Worm (Caenorhabditis elegans): ENCODE results near the gene F37A4.1.

The F37A4.1 gene

DNA sequence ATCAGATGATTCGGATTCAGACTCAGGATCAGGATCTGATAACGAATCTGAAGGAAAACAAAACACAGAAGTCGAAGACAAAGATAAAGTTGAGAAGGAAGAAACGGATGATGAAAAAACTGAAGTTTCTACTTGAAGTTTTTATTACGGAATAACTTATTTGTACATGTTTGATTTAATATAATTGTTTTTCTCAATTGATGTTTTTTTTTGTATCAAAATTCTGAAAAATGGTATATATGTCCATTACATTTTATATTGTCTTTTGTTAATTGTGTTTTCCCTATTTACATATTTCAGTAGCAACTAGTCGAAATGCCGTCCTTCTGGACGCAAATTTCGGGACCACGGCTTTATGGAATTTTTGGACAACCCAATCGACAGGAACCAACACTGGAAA lies at the start of gene F37A4.1:
TSS of gene F37A4.1 (plus strand) at position 301 of the 400 bp plus-strand sequence.
- no peak for TF ChIP-seq unc-62 (GFP tag; optimal IDR thresholded peaks at IDR 0.05)

DNA sequence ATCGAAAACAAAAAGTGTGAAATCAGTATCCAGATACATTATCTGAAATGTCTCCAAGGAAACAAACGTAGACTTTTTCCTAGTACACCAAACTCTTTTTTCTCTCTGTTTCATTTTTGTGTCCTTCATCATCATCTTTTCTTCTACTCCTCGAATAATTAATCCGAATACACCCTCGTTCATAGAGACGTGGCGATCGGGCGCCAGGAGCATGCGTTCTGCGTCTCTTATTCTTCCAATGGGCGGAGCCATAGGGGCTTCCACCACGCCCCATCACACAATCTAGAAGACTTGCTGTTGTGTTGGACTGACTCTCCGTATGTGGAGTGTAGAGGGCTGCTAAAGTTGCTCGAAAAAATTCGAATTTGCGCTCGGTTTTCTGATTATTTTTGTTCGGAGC lies 47.7 kb upstream of the F37A4.1 start, which contains the start of gene rbf-1:
TSS of gene rbf-1 (plus strand) at position 301 of the 400 bp plus-strand sequence.
- TF ChIP-seq unc-62 (GFP tag; optimal IDR thresholded peaks at IDR 0.05), result no peak

DNA sequence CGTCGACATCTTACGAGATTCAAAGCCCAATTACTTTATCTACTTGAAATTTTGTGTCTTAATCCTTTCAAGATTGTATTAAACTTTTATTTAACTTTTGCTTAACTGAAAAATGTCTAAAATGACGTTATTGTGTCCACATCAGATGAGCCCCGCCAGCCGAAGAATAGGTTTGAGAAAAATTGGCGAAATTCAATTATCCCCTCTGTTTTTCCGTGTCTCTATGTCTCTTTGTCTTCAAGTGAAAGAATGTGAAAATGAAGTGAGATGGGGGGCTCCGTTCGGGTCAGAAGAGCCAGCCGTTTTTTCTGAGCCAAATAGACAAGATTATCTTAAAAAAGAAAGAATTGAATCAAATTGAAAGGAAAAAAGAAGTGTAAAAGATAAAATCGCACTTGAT lies 45.9 kb upstream of the F37A4.1 start:
- TF ChIP-seq unc-62 (GFP tag; optimal IDR thresholded peaks at IDR 0.05), result no peak

DNA sequence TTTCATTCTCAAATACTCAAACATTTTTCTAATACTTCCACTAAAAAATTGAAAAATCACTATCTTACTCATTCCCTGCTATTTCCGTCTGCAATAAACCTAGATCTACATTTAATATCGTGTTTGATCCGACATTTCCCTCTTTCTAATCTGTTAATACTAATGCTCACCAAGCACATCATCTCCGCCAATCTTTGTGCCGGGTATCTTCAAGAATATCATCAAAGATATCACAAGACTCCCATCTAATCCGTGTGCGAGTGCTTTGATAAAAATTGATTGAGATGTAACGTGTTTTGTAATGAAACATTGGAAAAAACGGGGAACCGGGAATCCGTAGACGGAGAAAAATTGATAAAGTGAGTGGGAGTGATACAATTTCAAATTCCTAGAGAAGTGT lies 43.9 kb upstream of the F37A4.1 start:
- TF ChIP-seq unc-62 (GFP tag; optimal IDR thresholded peaks at IDR 0.05), result no peak

DNA sequence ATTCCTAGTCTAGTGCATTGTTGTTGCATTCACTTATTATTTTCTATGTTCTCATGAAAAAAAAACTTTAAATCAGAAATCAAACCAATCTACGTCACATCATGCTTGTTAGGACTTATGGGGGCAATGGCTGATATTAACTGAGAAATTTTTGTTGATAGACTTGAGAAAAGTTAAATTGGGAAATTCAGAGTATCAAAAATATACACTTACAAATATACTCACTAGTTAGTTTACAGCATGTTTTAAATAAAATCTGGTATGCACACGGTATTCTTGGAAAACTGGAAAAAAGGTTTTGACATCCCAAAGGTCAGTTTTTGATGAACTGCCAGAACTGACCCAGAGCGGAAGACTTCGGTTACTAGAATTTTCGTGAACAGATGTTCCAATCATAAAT lies 42.2 kb upstream of the F37A4.1 start:
- TF ChIP-seq unc-62 (GFP tag; optimal IDR thresholded peaks at IDR 0.05), result no peak

DNA sequence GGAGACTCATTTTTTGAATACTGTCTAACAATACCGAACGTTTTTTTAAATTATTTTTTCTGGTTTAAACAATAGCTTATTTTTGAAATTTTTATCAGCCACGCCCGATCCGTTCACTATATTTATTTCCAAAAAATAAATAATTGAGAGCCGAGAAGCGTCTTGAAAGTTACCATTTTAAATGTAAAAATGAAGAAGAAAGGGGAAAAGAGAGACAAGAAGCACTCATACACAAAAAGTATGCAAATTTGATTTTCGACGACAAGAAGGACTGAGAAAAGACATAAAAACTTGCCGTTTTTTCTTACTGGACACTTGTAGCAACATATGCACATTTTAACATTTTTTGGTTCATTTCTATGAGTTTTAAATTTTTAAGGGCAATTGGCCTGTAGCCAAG lies 41.4 kb upstream of the F37A4.1 start:
- no peak for TF ChIP-seq unc-62 (GFP tag; optimal IDR thresholded peaks at IDR 0.05)

DNA sequence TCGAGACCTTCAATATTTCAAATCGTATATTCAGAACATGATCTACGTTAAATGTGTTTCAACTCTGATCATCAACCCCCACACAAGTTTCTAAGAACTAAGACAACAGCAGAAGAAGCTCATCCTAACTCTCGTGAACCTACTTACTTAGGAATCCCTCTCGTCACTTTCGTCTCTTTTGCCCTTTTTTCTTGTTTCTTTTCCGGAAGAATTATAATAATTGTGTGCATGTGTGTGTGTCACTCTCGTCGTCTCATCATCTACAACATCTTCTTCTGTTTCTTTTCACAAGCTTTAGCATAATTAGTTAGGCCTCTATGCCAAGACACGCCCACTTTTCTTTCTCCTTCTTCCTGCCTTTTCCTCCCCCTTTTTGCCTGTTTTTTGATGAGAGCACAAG lies 32.7 kb upstream of the F37A4.1 start:
- no peak for TF ChIP-seq unc-62 (GFP tag; optimal IDR thresholded peaks at IDR 0.05)

DNA sequence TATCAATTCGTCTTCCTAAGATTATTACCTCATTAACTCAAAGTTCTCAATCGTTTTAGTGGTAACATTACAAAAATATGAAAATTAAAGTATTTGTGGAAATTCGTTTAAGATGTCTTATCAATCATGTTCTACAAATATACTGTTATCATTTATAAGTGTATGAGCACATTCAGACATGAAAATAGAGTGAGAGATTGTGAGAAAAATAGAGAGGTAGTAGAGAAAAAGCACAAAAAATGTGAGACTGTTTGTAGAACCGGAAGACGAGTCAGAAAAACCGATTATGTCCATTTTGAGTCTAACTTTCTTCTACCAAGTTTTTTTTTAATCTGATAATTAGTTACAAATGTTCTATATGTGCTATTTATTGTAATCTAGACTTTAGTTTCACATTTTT lies 29.9 kb upstream of the F37A4.1 start:
- TF ChIP-seq unc-62 (GFP tag; optimal IDR thresholded peaks at IDR 0.05), result no peak

DNA sequence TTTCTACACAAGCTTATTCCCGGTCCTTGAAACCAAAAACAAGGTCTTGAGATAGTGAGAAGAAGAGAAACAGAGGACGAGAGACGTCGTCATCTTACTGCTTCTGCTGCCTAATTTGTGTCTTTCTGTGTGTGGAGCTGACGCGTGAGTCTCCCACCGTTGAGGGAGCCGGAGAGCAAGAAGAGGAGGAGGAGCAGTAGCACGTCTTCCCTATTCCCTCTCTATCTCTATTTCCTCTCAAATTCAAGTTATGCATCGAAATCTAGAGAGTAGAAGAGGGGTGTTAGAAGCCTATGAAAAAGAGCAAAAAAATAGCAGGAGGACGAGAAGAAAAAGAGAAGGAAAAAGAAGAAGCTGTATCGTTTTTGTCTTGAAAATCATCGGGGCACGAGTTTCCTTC lies 28.0 kb upstream of the F37A4.1 start:
- TF ChIP-seq unc-62 (GFP tag; optimal IDR thresholded peaks at IDR 0.05), result no peak

DNA sequence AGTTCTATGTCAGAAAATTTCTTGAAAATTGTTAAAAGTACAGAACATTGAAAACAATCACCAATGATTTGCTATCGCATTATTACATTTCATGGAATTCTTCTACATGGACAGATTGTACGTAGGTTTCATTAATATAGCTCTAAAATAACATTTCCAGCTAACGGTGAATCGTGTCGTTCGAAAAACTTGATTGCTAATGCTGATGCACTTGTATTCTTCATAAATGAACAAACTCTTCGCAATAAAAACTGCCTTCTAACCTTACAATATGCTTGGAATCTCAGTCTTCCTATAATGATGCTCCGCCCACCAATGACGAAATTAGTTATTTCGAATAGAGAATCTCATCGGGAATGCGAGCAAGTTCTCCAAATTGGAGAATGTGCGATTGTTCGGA lies 17.7 kb upstream of the F37A4.1 start, which contains the start of gene F37A4.6:
TSS of gene F37A4.6 (plus strand) at position 301 of the 400 bp plus-strand sequence.
- TF ChIP-seq unc-62 (GFP tag; optimal IDR thresholded peaks at IDR 0.05), result no peak

DNA sequence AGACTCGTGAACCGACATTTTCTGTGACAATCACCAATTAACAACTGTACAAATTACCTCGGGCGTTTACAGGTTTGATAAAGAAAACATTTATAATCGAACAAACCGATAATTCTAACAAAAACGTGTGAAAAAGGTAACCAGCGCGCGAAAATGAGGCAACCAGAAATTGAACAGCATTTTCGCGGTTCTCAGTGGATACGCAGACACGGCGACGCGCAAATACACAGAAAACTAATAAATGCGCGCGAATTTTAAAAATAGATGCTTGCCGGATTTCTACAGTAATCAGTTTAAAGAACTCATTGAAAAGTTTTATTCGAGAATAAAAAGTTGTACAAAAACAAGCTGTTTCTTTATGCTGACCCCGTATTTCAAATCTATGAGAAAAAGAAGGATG lies 13.2 kb upstream of the F37A4.1 start, which contains the start of gene isw-1:
TSS of gene isw-1 (minus strand) at position 118 of the 400 bp plus-strand sequence.
- no peak for TF ChIP-seq unc-62 (GFP tag; optimal IDR thresholded peaks at IDR 0.05)

DNA sequence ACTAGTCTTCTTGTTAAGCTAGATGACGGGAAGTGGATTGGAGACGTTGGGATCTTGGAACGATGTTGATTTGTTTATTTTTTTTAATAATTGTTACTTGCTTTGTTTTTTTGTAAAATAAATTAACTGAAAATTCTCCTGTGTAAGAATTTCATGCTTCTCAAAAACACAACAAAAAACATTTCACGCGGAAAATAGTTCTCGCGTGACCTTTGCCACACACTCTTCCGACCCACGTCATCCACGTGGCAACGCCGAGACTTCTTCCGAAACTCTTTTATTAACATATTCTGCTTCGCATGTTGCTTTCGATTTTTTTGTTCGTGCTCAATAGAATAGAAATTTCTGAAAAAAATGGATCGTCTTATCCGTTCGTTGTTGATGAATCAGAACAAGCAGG lies 11.6 kb upstream of the F37A4.1 start, which contains the start of gene F37A4.5:
TSS of gene F37A4.5 (plus strand) at position 301 of the 400 bp plus-strand sequence.
- no peak for TF ChIP-seq unc-62 (GFP tag; optimal IDR thresholded peaks at IDR 0.05)

DNA sequence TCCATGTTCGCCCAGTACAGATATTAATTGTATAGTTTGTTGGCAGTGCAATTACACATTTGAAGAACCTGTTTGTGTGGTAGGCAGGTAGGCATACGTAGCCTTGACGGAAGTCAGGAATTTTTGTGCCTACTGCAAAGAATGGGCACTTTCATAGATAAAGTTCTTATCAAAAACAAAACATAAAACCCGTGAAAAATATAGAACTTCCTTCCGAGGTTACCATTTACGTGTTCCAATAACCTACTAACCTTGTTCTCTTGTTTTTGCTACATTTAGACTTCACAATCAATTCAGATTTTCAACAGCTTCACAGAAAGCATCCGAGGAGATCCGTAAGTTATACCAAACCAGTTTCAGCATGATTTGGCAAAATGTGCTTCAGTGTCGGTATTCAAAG lies 9.9 kb upstream of the F37A4.1 start, which contains the start of gene F37A4.4:
TSS of gene F37A4.4 (plus strand) at position 301 of the 400 bp plus-strand sequence.
- no peak for TF ChIP-seq unc-62 (GFP tag; optimal IDR thresholded peaks at IDR 0.05)

DNA sequence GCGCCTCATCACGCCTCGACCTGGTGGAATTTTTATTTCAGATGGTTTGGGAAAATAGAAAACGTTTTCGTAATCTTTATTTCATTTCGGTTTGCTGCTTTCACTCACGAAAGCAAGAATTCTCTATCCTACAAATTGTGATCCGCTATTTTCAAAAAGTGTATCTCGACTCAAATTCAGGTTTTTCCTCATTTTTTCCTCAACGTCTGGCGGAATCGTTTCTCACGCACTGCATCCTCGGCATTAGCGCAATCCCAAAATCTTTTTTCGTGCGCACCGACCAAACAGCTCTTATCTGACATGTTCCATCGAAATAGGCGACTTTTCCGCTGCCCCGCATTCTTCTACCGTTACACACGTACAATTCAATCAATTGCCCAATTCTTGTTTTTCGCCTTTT lies 4.9 kb upstream of the F37A4.1 start, which contains the start of gene F37A4.3:
TSS of gene F37A4.3 (plus strand) at position 301 of the 400 bp plus-strand sequence.
- TF ChIP-seq unc-62 (GFP tag; optimal IDR thresholded peaks at IDR 0.05), result no peak

DNA sequence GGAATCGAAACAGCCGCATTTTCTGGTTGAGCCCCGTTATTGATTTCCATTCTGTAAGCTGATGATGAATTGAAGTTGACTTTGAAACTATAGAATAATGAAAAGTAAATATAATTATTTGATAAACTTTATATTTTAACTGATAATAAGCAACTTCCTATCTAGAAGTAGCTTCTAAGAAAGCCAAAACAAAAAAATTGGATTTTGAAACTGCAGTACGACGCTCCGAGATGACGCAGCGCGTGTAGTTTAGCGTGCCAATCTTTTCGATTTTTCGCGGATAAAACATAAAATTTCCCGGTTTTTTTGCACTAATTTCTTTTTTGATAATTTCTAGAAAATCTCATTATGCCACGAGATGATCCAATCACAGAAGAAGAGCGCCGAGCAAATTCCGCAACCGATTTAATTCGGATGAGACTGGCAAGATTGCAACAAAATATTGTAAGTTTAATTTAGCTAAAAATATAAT lies 945 bp upstream of the F37A4.1 start, which contains the start of the genes bath-41 and F37A4.2:
TSS of gene bath-41 (minus strand) at position 51 of the 472 bp plus-strand sequence.
TSS of gene F37A4.2 (plus strand) at position 247 of the 472 bp plus-strand sequence.
- TF ChIP-seq unc-62 (GFP tag; optimal IDR thresholded peaks at IDR 0.05), result no peak

DNA sequence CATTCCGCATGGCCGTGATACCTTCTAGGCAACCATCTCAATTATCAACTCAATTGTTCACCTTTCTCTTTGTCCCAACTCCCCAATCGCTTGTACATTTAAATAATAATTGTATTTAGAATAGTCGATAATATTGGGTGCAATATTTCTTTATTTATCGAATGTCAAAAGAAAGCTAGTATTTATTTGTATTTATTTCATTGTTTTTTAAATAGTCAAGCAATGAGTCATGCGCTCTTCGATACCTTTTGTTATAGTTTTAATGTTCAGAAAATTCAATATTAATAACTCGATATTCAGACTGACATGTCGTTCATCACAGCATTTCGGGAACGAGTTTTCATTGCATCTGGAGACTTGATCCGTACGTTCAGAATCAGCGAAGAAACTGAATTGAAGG lies 2.3 kb downstream of the F37A4.1 start, which contains the start of gene wdr-4:
TSS of gene wdr-4 (plus strand) at position 301 of the 400 bp plus-strand sequence.
- TF ChIP-seq unc-62 (GFP tag; optimal IDR thresholded peaks at IDR 0.05), result no peak

DNA sequence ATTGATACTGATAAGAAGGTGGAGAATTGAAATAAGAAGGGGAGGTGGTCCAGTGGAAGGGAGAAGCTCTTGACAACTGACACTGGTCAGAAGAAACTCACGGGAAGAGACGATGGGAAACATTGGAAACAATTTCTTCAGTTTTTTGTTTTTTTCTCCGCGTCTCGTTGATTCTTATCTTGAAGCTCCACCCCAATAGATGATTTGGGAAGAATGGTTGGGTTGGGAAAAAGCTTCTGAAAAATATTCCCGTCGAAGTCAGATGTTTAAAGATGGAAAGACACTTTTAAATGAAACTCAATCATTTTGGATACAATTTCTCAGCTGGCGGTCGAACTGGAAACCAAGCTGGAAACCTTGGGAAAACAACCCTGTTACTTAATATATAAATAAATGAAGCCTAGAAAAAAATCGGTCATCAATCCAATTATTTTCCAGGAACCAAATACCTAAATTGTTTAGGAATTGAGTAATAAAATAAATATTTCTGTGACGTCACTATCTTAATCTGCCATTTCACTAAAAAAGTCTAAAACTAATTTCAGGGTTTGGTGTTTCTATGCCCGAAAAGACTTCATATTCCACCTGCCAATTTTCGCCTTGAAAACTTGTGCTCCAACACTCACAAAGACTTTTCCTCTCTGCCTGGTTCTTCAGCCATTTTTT lies 7.1 kb downstream of the F37A4.1 start, which contains the start of the genes Y102E9.5 and odr-4:
TSS of gene Y102E9.5 (minus strand) at position 101 of the 666 bp plus-strand sequence.
TSS of gene odr-4 (plus strand) at position 616 of the 666 bp plus-strand sequence.
- no peak for TF ChIP-seq unc-62 (GFP tag; optimal IDR thresholded peaks at IDR 0.05)
